Worm (Caenorhabditis elegans) whole organism, L1 larva: ENCODE data around the gene erfa-1.

Experiments used
- F16B12.6 ChIP-seq: fragments of 150-350 bp; optimal IDR thresholded peaks from 2 replicates; lab custom pipeline; 2014; ENCODE audit warnings: missing biosample characterization, missing genetic modification characterization
- Y116A8C.19 ChIP-seq: sonication (generic microtip); optimal IDR thresholded peaks from 2 replicates; lab custom pipeline; 2016; ENCODE audit warnings: missing compliant biosample characterization, missing genetic modification characterization, borderline replicate concordance
- aha-1 ChIP-seq: fragments of 150-350 bp; optimal IDR thresholded peaks from 2 replicates; lab custom pipeline; 2014; ENCODE audit warnings: missing biosample characterization, missing genetic modification characterization
- aly-2 ChIP-seq: fragments of 150-350 bp; optimal IDR thresholded peaks from 2 replicates; lab custom pipeline; 2014; ENCODE audit warnings: missing biosample characterization, missing genetic modification characterization
- ceh-82 ChIP-seq, 3 experiments: fragments of 150-350 bp in 1 of 3; sonication (generic microtip) in 2 of 3; optimal IDR thresholded peaks; 2 replicates each; lab custom pipeline; 2014 to 2017; ENCODE audit warnings: missing biosample characterization in 3 of 3, missing genetic modification characterization in 3 of 3
- ces-1 ChIP-seq: fragments of 150-350 bp; optimal IDR thresholded peaks from 2 replicates; lab custom pipeline; 2014; ENCODE audit warnings: missing biosample characterization, missing genetic modification reagents, missing genetic modification characterization
- dpl-1 ChIP-seq, 3 experiments: fragments of 150-350 bp in 2 of 3; sonication (generic microtip) in 1 of 3; optimal IDR thresholded peaks; 2 replicates each; lab custom pipeline; 2014 to 2017; ENCODE audit warnings: missing biosample characterization in 3 of 3, missing genetic modification characterization in 3 of 3, missing genetic modification reagents in 3 of 3
- efl-1 ChIP-seq, 4 experiments: fragments of 150-350 bp; optimal IDR thresholded peaks in 3 of 4; peaks in 1 of 4; 1 replicate in 1 of 4; 2 replicates in 3 of 4; lab custom pipeline; 2014; ENCODE audit warnings: missing biosample characterization in 2 of 4, missing genetic modification characterization in 2 of 4, missing genetic modification reagents in 2 of 4
- efl-3 ChIP-seq: fragments of 200-800 bp; sonication (Bioruptor generic); optimal IDR thresholded peaks from 2 replicates; lab custom pipeline; 2018; ENCODE audit warnings: mild to moderate bottlenecking, missing genetic modification characterization, missing compliant biosample characterization
- egl-27 ChIP-seq, 2 experiments: fragments of 150-350 bp in 1 of 2; sonication (generic microtip); optimal IDR thresholded peaks; 3 replicates each; lab custom pipeline; 2017 to 2018; ENCODE audit warnings: missing biosample characterization in 2 of 2, missing genetic modification characterization in 2 of 2, missing genetic modification reagents in 2 of 2
- elt-2 ChIP-seq: sonication (generic microtip); optimal IDR thresholded peaks from 2 replicates; lab custom pipeline; 2016; ENCODE audit warnings: missing genetic modification characterization, mild to moderate bottlenecking, inconsistent platforms, missing compliant biosample characterization, missing genetic modification reagents
- elt-3 ChIP-seq, 6 experiments: fragments of 150-350 bp in 1 of 6; sonication (generic microtip); optimal IDR thresholded peaks; 2 replicates each; lab custom pipeline; 2017 to 2018; ENCODE audit warnings: missing biosample characterization in 6 of 6, missing genetic modification characterization in 6 of 6, inconsistent platforms in 1 of 6
- fkh-10 ChIP-seq: sonication (generic microtip); optimal IDR thresholded peaks from 2 replicates; lab custom pipeline; 2017; ENCODE audit warnings: missing biosample characterization, missing genetic modification reagents, missing genetic modification characterization
- fkh-8 ChIP-seq: sonication (generic microtip); optimal IDR thresholded peaks from 2 replicates; lab custom pipeline; 2016; ENCODE audit warnings: mild to moderate bottlenecking, missing genetic modification characterization, missing compliant biosample characterization
- hlh-17 ChIP-seq: fragments of 200-800 bp; sonication (Bioruptor generic); optimal IDR thresholded peaks from 2 replicates; lab custom pipeline; 2018; ENCODE audit warnings: missing genetic modification characterization, mild to moderate bottlenecking, missing compliant biosample characterization, moderate library complexity, borderline replicate concordance
- hpl-2 ChIP-seq: fragments of 150-350 bp; optimal IDR thresholded peaks from 2 replicates; lab custom pipeline; 2014; ENCODE audit warnings: missing biosample characterization, missing genetic modification reagents, missing genetic modification characterization
- irx-1 ChIP-seq: sonication (generic microtip); optimal IDR thresholded peaks from 2 replicates; lab custom pipeline; 2016; ENCODE audit warnings: missing genetic modification characterization, missing compliant biosample characterization
- isw-1 ChIP-seq: fragments of 200-800 bp; sonication (Bioruptor generic); IDR thresholded peaks from 2 replicates; pipeline ENCODE4 v1.3.6; 2022; ENCODE audit warnings: missing genetic modification characterization, missing compliant biosample characterization
- jun-1 ChIP-seq: fragments of 150-350 bp; optimal IDR thresholded peaks from 2 replicates; lab custom pipeline; 2014; ENCODE audit warnings: missing biosample characterization, missing genetic modification reagents, missing genetic modification characterization
- lin-14 ChIP-seq: fragments of 200-800 bp; sonication (Bioruptor generic); optimal IDR thresholded peaks from 2 replicates; lab custom pipeline; 2018; ENCODE audit warnings: mild to moderate bottlenecking, missing genetic modification characterization, moderate library complexity, missing compliant biosample characterization
- lin-15B ChIP-seq: fragments of 150-350 bp; sonication (generic microtip); optimal IDR thresholded peaks from 3 replicates; lab custom pipeline; 2014; ENCODE audit warnings: missing biosample characterization, missing genetic modification characterization
- mab-9 ChIP-seq: fragments of 200-800 bp; sonication (Bioruptor generic); IDR thresholded peaks from 2 replicates; pipeline ENCODE4 v1.3.6; 2022; ENCODE audit warnings: missing genetic modification reagents, missing genetic modification characterization, missing compliant biosample characterization
- mep-1 ChIP-seq: fragments of 150-350 bp; optimal IDR thresholded peaks from 2 replicates; lab custom pipeline; 2014; ENCODE audit warnings: missing biosample characterization, missing genetic modification characterization
- nhr-11 ChIP-seq: fragments of 150-350 bp; optimal IDR thresholded peaks from 2 replicates; lab custom pipeline; 2014; ENCODE audit warnings: missing biosample characterization, missing genetic modification characterization
- nhr-19 ChIP-seq: fragments of 200-800 bp; sonication (Bioruptor generic); conservative IDR thresholded peaks from 2 replicates; pipeline ENCODE4 v1.3.6; 2022; ENCODE audit warnings: missing genetic modification characterization, missing compliant biosample characterization
- nhr-28 ChIP-seq: fragments of 150-350 bp; optimal IDR thresholded peaks from 2 replicates; lab custom pipeline; 2014; ENCODE audit warnings: missing biosample characterization, missing genetic modification characterization
- nhr-47 ChIP-seq: sonication (generic microtip); optimal IDR thresholded peaks from 2 replicates; lab custom pipeline; 2016; ENCODE audit warnings: mild to moderate bottlenecking, missing genetic modification characterization, moderate library complexity, missing compliant biosample characterization
- nhr-84 ChIP-seq: sonication (generic microtip); optimal IDR thresholded peaks from 2 replicates; lab custom pipeline; 2017; ENCODE audit warnings: missing biosample characterization, missing genetic modification characterization
- pag-3 ChIP-seq: sonication (generic microtip); optimal IDR thresholded peaks from 2 replicates; lab custom pipeline; 2017; ENCODE audit warnings: missing genetic modification characterization, mild to moderate bottlenecking, missing compliant biosample characterization, antibody characterized with exemption, borderline replicate concordance; ENCODE audit not compliant: insufficient read depth
- pax-3 ChIP-seq: fragments of 200-800 bp; sonication (Bioruptor generic); optimal IDR thresholded peaks from 2 replicates; lab custom pipeline; 2018; ENCODE audit warnings: mild to moderate bottlenecking, missing genetic modification characterization, moderate library complexity, missing compliant biosample characterization
- pqm-1 ChIP-seq: sonication (generic microtip); optimal IDR thresholded peaks from 3 replicates; lab custom pipeline; 2017; ENCODE audit warnings: missing biosample characterization, missing genetic modification characterization
- skn-1 ChIP-seq: fragments of 150-350 bp; optimal IDR thresholded peaks from 2 replicates; lab custom pipeline; 2014; ENCODE audit warnings: missing biosample characterization, missing genetic modification characterization
- snpc-4 ChIP-seq: fragments of 150-350 bp; optimal IDR thresholded peaks from 2 replicates; lab custom pipeline; 2014; ENCODE audit warnings: missing biosample characterization, missing genetic modification characterization
- sptf-1 ChIP-seq: fragments of 150-350 bp; optimal IDR thresholded peaks from 2 replicates; lab custom pipeline; 2014; ENCODE audit warnings: missing biosample characterization, missing genetic modification characterization
- swsn-7 ChIP-seq: sonication (generic microtip); optimal IDR thresholded peaks from 2 replicates; lab custom pipeline; 2016; ENCODE audit warnings: missing genetic modification characterization, missing compliant biosample characterization
- tbx-2 ChIP-seq: sonication (generic microtip); optimal IDR thresholded peaks from 2 replicates; lab custom pipeline; 2016; ENCODE audit warnings: missing genetic modification characterization, missing compliant biosample characterization
- zag-1 ChIP-seq: fragments of 150-350 bp; optimal IDR thresholded peaks from 2 replicates; lab custom pipeline; 2014; ENCODE audit warnings: missing biosample characterization, missing genetic modification characterization

The erfa-1 gene

ce11 chrV:6385677-6386276 lies 48.2 kb upstream of the erfa-1 start:
- no peak for TF ChIP-seq F16B12.6 (tag; lab: Kevin White, UChicago)
- TF ChIP-seq zag-1 = no peak
- TF ChIP-seq nhr-84 = no peak
- TF ChIP-seq sptf-1 (tag; lab: Kevin White, UChicago) = no peak
- no peak for TF ChIP-seq mab-9 (GFP tag; lab: Robert Waterston, UW)
- no peak for TF ChIP-seq isw-1
- TF ChIP-seq hpl-2 (GFP tag; lab: Kevin White, UChicago) = no peak
- TF ChIP-seq aha-1 = no peak
- no peak for TF ChIP-seq mep-1 (tag; lab: Kevin White, UChicago)

ce11 chrV:6389634-6390033 lies 44.3 kb upstream of the erfa-1 start, which contains the start of gene F57F4.2:
TSS of gene F57F4.2 (minus strand) at chrV:6389734.
- no peak for TF ChIP-seq dpl-1 (GFP tag; optimal IDR thresholded peaks at IDR 0.05; lab: Kevin White, UChicago)
- no peak for TF ChIP-seq efl-1 (optimal IDR thresholded peaks at IDR 0.05; lab: Kevin White, UChicago)
- TF ChIP-seq efl-1 (GFP tag; optimal IDR thresholded peaks at IDR 0.05 in 1 of 2; lab: Kevin White, UChicago) = no peak
- TF ChIP-seq nhr-47 (tag; lab: Kevin White, UChicago) = no peak
- TF ChIP-seq Y116A8C.19 (tag; lab: Kevin White, UChicago) = no peak
- no peak for TF ChIP-seq aha-1
- TF ChIP-seq irx-1 (tag; lab: Kevin White, UChicago) = no peak
- TF ChIP-seq nhr-28 = no peak
- TF ChIP-seq pax-3 (tag; lab: Kevin White, UChicago) = no peak
- TF ChIP-seq aly-2 (tag; lab: Kevin White, UChicago) = no peak
- no peak for TF ChIP-seq efl-3
- no peak for TF ChIP-seq hlh-17 (GFP tag; lab: Kevin White, UChicago)
- TF ChIP-seq jun-1 (tag; lab: Kevin White, UChicago) = no peak

- TF ChIP-seq ceh-82 (tag; optimal IDR thresholded peaks at IDR 0.05; lab: Kevin White, UChicago) = no peak
- no peak for TF ChIP-seq nhr-19 (GFP tag; lab: Robert Waterston, UW)
- TF ChIP-seq skn-1 = no peak
- TF ChIP-seq swsn-7 (tag; lab: Kevin White, UChicago) = no peak
- no peak for TF ChIP-seq jun-1 (tag; lab: Kevin White, UChicago)
- no peak for TF ChIP-seq tbx-2 (tag; lab: Kevin White, UChicago)
- no peak for TF ChIP-seq snpc-4 (tag; lab: Kevin White, UChicago)
- TF ChIP-seq nhr-28 = no peak
- TF ChIP-seq elt-3 (tag; optimal IDR thresholded peaks at IDR 0.05; lab: Kevin White, UChicago) = no peak
- no peak for TF ChIP-seq pag-3
- TF ChIP-seq hpl-2 (GFP tag; lab: Kevin White, UChicago) = no peak
- TF ChIP-seq, all 84 proteins: peak for 0
Observed at ce11 chrV:6390163-6390562, 43.8 kb upstream of the erfa-1 start, which contains the start of gene F57F4.1. TSS of gene F57F4.1 (plus strand) at chrV:6390463.

- TF ChIP-seq nhr-19 (GFP tag; lab: Robert Waterston, UW) (no peak), ces-1 (GFP tag; lab: Kevin White, UChicago) (no peak), egl-27 (tag; optimal IDR thresholded peaks at IDR 0.05; lab: Kevin White, UChicago) (no peak), nhr-11 (tag; lab: Kevin White, UChicago) (no peak), fkh-8 (tag; lab: Kevin White, UChicago) (no peak), pqm-1 (tag; lab: Kevin White, UChicago) (no peak), mep-1 (tag; lab: Kevin White, UChicago) (no peak), lin-15B (tag; lab: Kevin White, UChicago) (no peak), elt-2 (tag; lab: Kevin White, UChicago) (peak; percentile 88), pax-3 (tag; lab: Kevin White, UChicago) (no peak), fkh-10 (GFP tag; lab: Kevin White, UChicago) (no peak), lin-14 (GFP tag; lab: Kevin White, UChicago) (peak; percentile 10), sptf-1 (tag; lab: Kevin White, UChicago) (no peak)
Observed at ce11 chrV:6398922-6399321, 35.0 kb upstream of the erfa-1 start.
